Fruit fly (Drosophila melanogaster): ENCODE results near the gene CG10428.

The CG10428 gene

DNA sequence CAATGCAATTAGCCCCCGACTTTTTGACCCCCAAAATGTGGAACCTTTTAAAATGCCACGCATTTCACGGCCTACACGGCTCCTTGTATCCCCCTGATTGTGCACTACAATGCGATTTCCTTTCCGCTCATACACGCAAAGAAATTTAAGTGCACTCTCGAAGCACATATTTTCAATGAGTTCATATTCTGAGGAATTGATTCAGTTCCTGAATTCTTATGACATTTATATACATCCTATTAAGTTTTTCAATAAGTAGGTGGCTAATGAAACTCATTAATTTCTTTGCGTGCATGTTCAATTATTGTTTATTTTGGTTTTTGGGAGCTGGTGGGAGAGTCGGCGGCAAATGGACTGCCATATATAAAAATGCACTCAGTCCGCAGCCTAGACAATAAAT lies 49.4 kb upstream of the CG10428 start (continued):
- TF ChIP-seq Xrp1 (GFP tag; IDR thresholded peaks at IDR 0.05), result peak; percentile 85
- peak; percentile 52 for TF ChIP-seq CG6654 (GFP tag; optimal IDR thresholded peaks at IDR 0.05)
- no peak for TF ChIP-seq bbx (GFP tag; IDR thresholded peaks at IDR 0.05; ENCODE audit: partially characterized antibody)
- TF ChIP-seq CG12769 (tag; optimal IDR thresholded peaks at IDR 0.05), result peak; percentile 19
- TF ChIP-seq Gug (GFP tag; IDR thresholded peaks at IDR 0.05), result peak; percentile 59; the same call in 2 of the 4 replicates
- no peak for TF ChIP-seq CG2129 (GFP tag; IDR thresholded peaks at IDR 0.05; ENCODE audit: partially characterized antibody)
- no peak for TF ChIP-seq klu (GFP tag; IDR thresholded peaks at IDR 0.05)
- no peak for TF ChIP-seq knrl (GFP tag; IDR thresholded peaks at IDR 0.05; ENCODE audit: partially characterized antibody)
- peak; percentile 74 for TF ChIP-seq oc (tag; optimal IDR thresholded peaks at IDR 0.05)
- TF ChIP-seq Kr (GFP tag; optimal IDR thresholded peaks at IDR 0.05), result no peak
- TF ChIP-seq Rx (GFP tag; IDR thresholded peaks at IDR 0.05), result peak; percentile 49; the same call in 1 of the 2 replicates
- no peak for TF ChIP-seq Taf1 (GFP tag; IDR thresholded peaks at IDR 0.05)
- TF ChIP-seq CG18599 (GFP tag; optimal IDR thresholded peaks at IDR 0.05), result peak; percentile 25
- no peak for TF ChIP-seq disco-r (GFP tag; optimal IDR thresholded peaks at IDR 0.05)
- no peak; the same call in 1 of the 2 replicates for TF ChIP-seq sob (GFP tag; IDR thresholded peaks at IDR 0.05)
- TF ChIP-seq pita (GFP tag; optimal IDR thresholded peaks at IDR 0.05), result no peak
- TF ChIP-seq CG9817 (tag; optimal IDR thresholded peaks at IDR 0.05), result peak; percentile 13
- no peak for TF ChIP-seq Meics (GFP tag; optimal IDR thresholded peaks at IDR 0.05)
- TF ChIP-seq Dad (GFP tag; optimal IDR thresholded peaks at IDR 0.05), result peak; percentile 40
- peak; percentile 72 for TF ChIP-seq Oli (tag; optimal IDR thresholded peaks at IDR 0.05)
- TF ChIP-seq CG3281 (GFP tag; optimal IDR thresholded peaks at IDR 0.05), result no peak
- TF ChIP-seq chinmo (GFP tag; IDR thresholded peaks at IDR 0.05; ENCODE audit: partially characterized antibody), result no peak
- TF ChIP-seq kah (GFP tag; optimal IDR thresholded peaks at IDR 0.05), result peak; percentile 14
- no peak for TF ChIP-seq CG13624 (GFP tag; optimal IDR thresholded peaks at IDR 0.05)
- no peak for TF ChIP-seq crol (GFP tag; IDR thresholded peaks at IDR 0.05)
- TF ChIP-seq CG32772 (GFP tag; IDR thresholded peaks at IDR 0.05), result peak; percentile 63
- TF ChIP-seq trh (GFP tag; optimal IDR thresholded peaks at IDR 0.05), result no peak
- peak; percentile 64 for TF ChIP-seq TFAM (GFP tag; optimal IDR thresholded peaks at IDR 0.05)
- TF ChIP-seq stwl (tag; optimal IDR thresholded peaks at IDR 0.05), result peak; percentile 25
- TF ChIP-seq CG9609 (GFP tag; optimal IDR thresholded peaks at IDR 0.05), result peak; percentile 55
- no peak for TF ChIP-seq Hr39 (optimal IDR thresholded peaks at IDR 0.05)
- no peak for TF ChIP-seq CG18011 (GFP tag; optimal IDR thresholded peaks at IDR 0.05)
- no peak for TF ChIP-seq zen2 (GFP tag; IDR thresholded peaks at IDR 0.05; ENCODE audit: partially characterized antibody)
- peak; percentile 47 for TF ChIP-seq salm (tag; optimal IDR thresholded peaks at IDR 0.05)
- peak; percentile 6 for TF ChIP-seq Elba2 (GFP tag; optimal IDR thresholded peaks at IDR 0.05)
- peak; percentile 67 for TF ChIP-seq CG10959 (GFP tag; IDR thresholded peaks at IDR 0.05)
- peak; percentile 65; the same call in 2 of the 3 replicates for TF ChIP-seq CG34422 (GFP tag; IDR thresholded peaks at IDR 0.05)
- TF ChIP-seq fu2 (GFP tag; optimal IDR thresholded peaks at IDR 0.05), result no peak
- no peak for TF ChIP-seq CG6765 (GFP tag; optimal IDR thresholded peaks at IDR 0.05)
- TF ChIP-seq wdn (GFP tag; IDR thresholded peaks at IDR 0.05), result no peak
- no peak for TF ChIP-seq NFAT (GFP tag; IDR thresholded peaks at IDR 0.05)
- peak; percentile 43 to 53 for TF ChIP-seq dpn (GFP tag; optimal IDR thresholded peaks at IDR 0.05)
- no peak for TF ChIP-seq CG3163 (GFP tag; optimal IDR thresholded peaks at IDR 0.05)
- TF ChIP-seq Dfd (GFP tag; optimal IDR thresholded peaks at IDR 0.05), result no peak
- TF ChIP-seq ro (GFP tag; IDR thresholded peaks at IDR 0.05), result peak; percentile 21; the same call in 1 of the 2 replicates
- TF ChIP-seq tap (tag; optimal IDR thresholded peaks at IDR 0.05), result peak; percentile 55
- TF ChIP-seq CG8089 (GFP tag; optimal IDR thresholded peaks at IDR 0.05), result peak; percentile 66
- no peak for TF ChIP-seq grn (GFP tag; optimal IDR thresholded peaks at IDR 0.05)
- TF ChIP-seq CG16863 (GFP tag; optimal IDR thresholded peaks at IDR 0.05), result peak; percentile 61
- TF ChIP-seq Sox100B (GFP tag; optimal IDR thresholded peaks at IDR 0.05), result peak; percentile 41
- TF ChIP-seq Hey (tag; optimal IDR thresholded peaks at IDR 0.05), result no peak
- peak; percentile 66 for TF ChIP-seq CG30431 (GFP tag; optimal IDR thresholded peaks at IDR 0.05)
